Worm (Caenorhabditis elegans) whole organism, young adult: ENCODE measurements around the gene ham-2.

ENCODE experiments used
- B0035.1 ChIP-seq: sonication (generic microtip); optimal IDR thresholded peaks from 2 replicates; lab custom pipeline; 2016; ENCODE audit warnings: missing genetic modification characterization, mild to moderate bottlenecking, missing compliant biosample characterization, missing genotype, missing genetic modification reagents
- B0261.1 ChIP-seq: sonication (generic microtip); optimal IDR thresholded peaks from 2 replicates; lab custom pipeline; 2016; ENCODE audit warnings: mild to moderate bottlenecking, missing genetic modification characterization, moderate library complexity, missing compliant biosample characterization
- D2030.7 ChIP-seq: fragments of 200-800 bp; sonication (Bioruptor generic); IDR thresholded peaks from 2 replicates; pipeline ENCODE4 v1.3.6; 2022; ENCODE audit warnings: missing genetic modification reagents, missing genetic modification characterization, missing compliant biosample characterization
- F10E7.11 ChIP-seq: sonication (generic microtip); optimal IDR thresholded peaks from 2 replicates; lab custom pipeline; 2017; ENCODE audit warnings: mild to moderate bottlenecking, missing genetic modification characterization, moderate library complexity, missing compliant biosample characterization
- F39B2.1 ChIP-seq: fragments of 200-800 bp; sonication (Bioruptor generic); IDR thresholded peaks from 2 replicates; pipeline ENCODE4 v1.3.6; 2022; ENCODE audit warnings: missing genetic modification reagents, missing genetic modification characterization, missing compliant biosample characterization
- F55B11.4 ChIP-seq: sonication (generic microtip); optimal IDR thresholded peaks from 2 replicates; lab custom pipeline; 2016; ENCODE audit warnings: missing compliant biosample characterization, missing genetic modification characterization, borderline replicate concordance; ENCODE audit not compliant: insufficient read depth
- K11D2.4 ChIP-seq: fragments of 200-800 bp; sonication (Bioruptor generic); IDR thresholded peaks from 2 replicates; pipeline ENCODE4 v1.3.6; 2022; ENCODE audit warnings: missing genetic modification reagents, missing genetic modification characterization, missing compliant biosample characterization
- Y79H2A.3 ChIP-seq: fragments of 200-800 bp; sonication (Bioruptor generic); conservative IDR thresholded peaks from 2 replicates; pipeline ENCODE4 v1.3.6; 2022; ENCODE audit warnings: missing genetic modification reagents, missing genetic modification characterization, missing compliant biosample characterization
- bed-1 ChIP-seq: fragments of 200-800 bp; sonication (Bioruptor generic); IDR thresholded peaks from 2 replicates; pipeline ENCODE4 v1.3.6; 2022; ENCODE audit warnings: missing genetic modification reagents, missing genetic modification characterization, missing compliant biosample characterization
- ccch-3 ChIP-seq: fragments of 200-800 bp; sonication (Bioruptor generic); optimal IDR thresholded peaks from 2 replicates; lab custom pipeline; 2018; ENCODE audit warnings: mild to moderate bottlenecking, missing genetic modification characterization, missing compliant biosample characterization
- cebp-1 ChIP-seq, 2 experiments: fragments of 200-800 bp in 1 of 2; sonication (Bioruptor generic) in 1 of 2; sonication (generic microtip) in 1 of 2; IDR thresholded peaks in 1 of 2; optimal IDR thresholded peaks in 1 of 2; 2 replicates each; pipeline versions ENCODE4 v1.3.6 to Lab custom; 2017 to 2022; ENCODE audit warnings: missing compliant biosample characterization in 2 of 2, missing genetic modification characterization in 2 of 2, mild to moderate bottlenecking in 1 of 2, missing genetic modification reagents in 1 of 2, moderate library complexity in 1 of 2
- cebp-2 ChIP-seq: fragments of 200-800 bp; sonication (Bioruptor generic); IDR thresholded peaks from 2 replicates; pipeline ENCODE4 v1.3.6; 2022; ENCODE audit warnings: missing genetic modification characterization, missing compliant biosample characterization
- ceh-27 ChIP-seq: fragments of 200-800 bp; sonication (Bioruptor generic); optimal IDR thresholded peaks from 2 replicates; lab custom pipeline; 2018; ENCODE audit warnings: mild to moderate bottlenecking, missing genetic modification characterization, moderate library complexity, missing compliant biosample characterization
- die-1 ChIP-seq: sonication (generic microtip); optimal IDR thresholded peaks from 2 replicates; lab custom pipeline; 2016; ENCODE audit warnings: missing genotype, mild to moderate bottlenecking, missing genetic modification characterization, missing compliant biosample characterization
- ets-4 ChIP-seq: fragments of 200-800 bp; sonication (Bioruptor generic); optimal IDR thresholded peaks from 2 replicates; lab custom pipeline; 2018; ENCODE audit warnings: mild to moderate bottlenecking, missing genetic modification characterization, missing compliant biosample characterization
- gei-17 ChIP-seq: fragments of 200-800 bp; sonication (Bioruptor generic); optimal IDR thresholded peaks from 2 replicates; lab custom pipeline; 2018; ENCODE audit warnings: mild to moderate bottlenecking, missing genetic modification characterization, missing compliant biosample characterization
- him-1 ChIP-seq: sonication (generic microtip); optimal IDR thresholded peaks from 2 replicates; lab custom pipeline; 2016; ENCODE audit warnings: missing genotype, missing genetic modification reagents, missing genetic modification characterization, missing compliant biosample characterization
- hmg-1.2 ChIP-seq: fragments of 200-800 bp; sonication (Bioruptor generic); IDR thresholded peaks from 2 replicates; pipeline ENCODE4 v1.3.6; 2022; ENCODE audit warnings: missing genetic modification reagents, missing genetic modification characterization, missing compliant biosample characterization
- hmg-20 ChIP-seq: fragments of 200-800 bp; sonication (Bioruptor generic); IDR thresholded peaks from 2 replicates; pipeline ENCODE4 v1.3.6; 2022; ENCODE audit warnings: missing genetic modification reagents, missing genetic modification characterization, missing compliant biosample characterization
- lag-1 ChIP-seq: fragments of 200-800 bp; sonication (Bioruptor generic); IDR thresholded peaks from 2 replicates; pipeline ENCODE4 v1.3.6; 2022; ENCODE audit warnings: missing genetic modification reagents, missing genetic modification characterization, missing compliant biosample characterization
- let-526 ChIP-seq: fragments of 200-800 bp; sonication (Bioruptor generic); IDR thresholded peaks from 2 replicates; pipeline ENCODE4 v1.3.6; 2022; ENCODE audit warnings: missing genetic modification reagents, missing genetic modification characterization, missing compliant biosample characterization
- let-607 ChIP-seq, 2 experiments: fragments of 200-800 bp in 1 of 2; sonication (Bioruptor generic) in 1 of 2; sonication (generic microtip) in 1 of 2; optimal IDR thresholded peaks; 2 replicates each; lab custom pipeline; 2016 to 2018; ENCODE audit warnings: mild to moderate bottlenecking in 2 of 2, missing compliant biosample characterization in 2 of 2, missing genetic modification characterization in 2 of 2, moderate library complexity in 2 of 2, missing genotype in 1 of 2
- lin-35 ChIP-seq, 3 experiments: fragments of 150-350 bp in 2 of 3; sonication (generic microtip) in 1 of 3; optimal IDR thresholded peaks; 2 replicates each; lab custom pipeline; 2014 to 2018; ENCODE audit warnings: missing biosample characterization in 3 of 3, missing genetic modification characterization in 3 of 3, missing genetic modification reagents in 3 of 3
- lir-1 ChIP-seq: fragments of 200-800 bp; sonication (Bioruptor generic); conservative IDR thresholded peaks from 2 replicates; pipeline ENCODE4 v1.3.6; 2022; ENCODE audit warnings: missing genetic modification reagents, missing genetic modification characterization, missing compliant biosample characterization
- madf-10 ChIP-seq: sonication (generic microtip); optimal IDR thresholded peaks from 2 replicates; lab custom pipeline; 2016; ENCODE audit warnings: mild to moderate bottlenecking, missing genetic modification characterization, missing compliant biosample characterization
- madf-3 ChIP-seq: fragments of 200-800 bp; sonication (Bioruptor generic); IDR thresholded peaks from 2 replicates; pipeline ENCODE4 v1.3.6; 2022; ENCODE audit warnings: missing genetic modification reagents, missing genetic modification characterization, missing compliant biosample characterization
- madf-6 ChIP-seq: fragments of 200-800 bp; sonication (Bioruptor generic); IDR thresholded peaks from 2 replicates; pipeline ENCODE4 v1.3.6; 2022; ENCODE audit warnings: missing genetic modification reagents, missing genetic modification characterization, missing compliant biosample characterization
- madf-8 ChIP-seq: fragments of 200-800 bp; sonication (Bioruptor generic); conservative IDR thresholded peaks from 2 replicates; pipeline ENCODE4 v1.3.6; 2022; ENCODE audit warnings: missing genetic modification reagents, missing genetic modification characterization, missing compliant biosample characterization
- mel-28 ChIP-seq: sonication (generic microtip); optimal IDR thresholded peaks from 2 replicates; lab custom pipeline; 2016; ENCODE audit warnings: borderline replicate concordance, mild to moderate bottlenecking, missing genetic modification characterization, missing compliant biosample characterization
- mes-4 ChIP-seq: sonication (generic microtip); optimal IDR thresholded peaks from 2 replicates; lab custom pipeline; 2016; ENCODE audit warnings: missing genotype, missing genetic modification characterization, missing compliant biosample characterization
- nfya-2 ChIP-seq: fragments of 200-800 bp; sonication (Bioruptor generic); IDR thresholded peaks from 2 replicates; pipeline ENCODE4 v1.3.6; 2022; ENCODE audit warnings: missing genetic modification reagents, missing genetic modification characterization, missing compliant biosample characterization
- nfyb-1 ChIP-seq: fragments of 200-800 bp; sonication (Bioruptor generic); IDR thresholded peaks from 2 replicates; pipeline ENCODE4 v1.3.6; 2022; ENCODE audit warnings: missing genetic modification reagents, missing genetic modification characterization, missing compliant biosample characterization
- nhr-90 ChIP-seq: sonication (generic microtip); optimal IDR thresholded peaks from 2 replicates; lab custom pipeline; 2016; ENCODE audit warnings: missing genotype, mild to moderate bottlenecking, missing genetic modification characterization, missing compliant biosample characterization
- pha-4 ChIP-seq: fragments of 150-350 bp; sonication (generic microtip); optimal IDR thresholded peaks from 2 replicates; lab custom pipeline; 2014; ENCODE audit warnings: missing biosample characterization, missing genetic modification reagents, missing genetic modification characterization
- rec-8 ChIP-seq, 2 experiments: sonication (generic microtip); optimal IDR thresholded peaks; 2 replicates each; lab custom pipeline; 2016; ENCODE audit warnings: mild to moderate bottlenecking in 2 of 2, missing genetic modification characterization in 2 of 2, missing genetic modification reagents in 2 of 2, missing genotype in 2 of 2, missing biosample characterization in 1 of 2, missing compliant biosample characterization in 1 of 2, moderate library complexity in 1 of 2
- sdz-38 ChIP-seq: sonication (generic microtip); optimal IDR thresholded peaks from 2 replicates; lab custom pipeline; 2016; ENCODE audit warnings: missing genotype, missing genetic modification characterization, missing compliant biosample characterization
- snpc-3.4 ChIP-seq: sonication (generic microtip); optimal IDR thresholded peaks from 2 replicates; lab custom pipeline; 2017; ENCODE audit warnings: missing genetic modification characterization, mild to moderate bottlenecking, missing compliant biosample characterization, antibody characterized with exemption, moderate library complexity, missing genotype, missing genetic modification reagents
- tlf-1 ChIP-seq: fragments of 200-800 bp; sonication (Bioruptor generic); optimal IDR thresholded peaks from 2 replicates; lab custom pipeline; 2018; ENCODE audit warnings: mild to moderate bottlenecking, missing genetic modification characterization, missing compliant biosample characterization
- xnd-1 ChIP-seq: sonication (generic microtip); optimal IDR thresholded peaks from 2 replicates; lab custom pipeline; 2016; ENCODE audit warnings: missing genotype, missing genetic modification reagents, missing genetic modification characterization, missing compliant biosample characterization
- ztf-22 ChIP-seq: fragments of 200-800 bp; sonication (Bioruptor generic); optimal IDR thresholded peaks from 2 replicates; lab custom pipeline; 2018; ENCODE audit warnings: mild to moderate bottlenecking, missing genetic modification characterization, moderate library complexity, missing compliant biosample characterization
- ztf-25 ChIP-seq: fragments of 200-800 bp; sonication (Bioruptor generic); IDR thresholded peaks from 2 replicates; pipeline ENCODE4 v1.3.6; 2022; ENCODE audit warnings: missing genetic modification reagents, missing genetic modification characterization, missing compliant biosample characterization
- ztf-28 ChIP-seq: fragments of 200-800 bp; sonication (Bioruptor generic); IDR thresholded peaks from 2 replicates; pipeline ENCODE4 v1.3.6; 2022; ENCODE audit warnings: missing genetic modification reagents, missing genetic modification characterization, missing compliant biosample characterization

ham-2 gene

ce11 chrX:4521837-4522816 lies 32.4 kb upstream of the ham-2 start, which contains the start of gene C07A12.7 (continued):
- TF ChIP-seq snpc-3.4 (tag; lab: Kevin White, UChicago) (no peak), hmg-1.2 (peak; percentile 83), nfyb-1 (no peak), ztf-28 (no peak), nfya-2 (no peak), let-526 (GFP tag; lab: Robert Waterston, UW) (no peak)

DNA sequence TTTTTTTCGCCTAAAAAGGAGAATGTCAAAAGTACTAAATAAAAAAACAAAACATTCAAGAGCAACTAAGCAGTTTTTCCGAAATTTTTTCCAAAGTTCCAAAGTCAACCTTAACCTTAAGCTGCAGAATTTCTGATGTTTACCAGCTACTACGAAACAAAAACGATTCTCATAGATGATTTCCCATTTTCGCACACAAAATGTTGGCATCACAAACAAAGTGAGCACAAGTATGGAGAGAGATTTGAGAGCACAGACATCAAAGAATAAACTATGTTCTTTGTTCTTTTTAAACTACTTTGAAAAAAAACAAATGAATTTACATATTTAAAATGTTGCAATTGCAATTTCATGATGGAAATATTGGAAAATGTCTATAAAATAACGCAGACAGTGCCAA lies 31.2 kb upstream of the ham-2 start:
- TF ChIP-seq madf-3 (GFP tag; lab: Robert Waterston, UW) (no peak), cebp-1 (GFP tag; IDR thresholded peaks at IDR 0.05; lab: Robert Waterston, UW) (no peak), cebp-1 (tag; optimal IDR thresholded peaks at IDR 0.05; lab: Kevin White, UChicago) (no peak), lir-1 (no peak), madf-10 (tag; lab: Kevin White, UChicago) (no peak), B0035.1 (tag; lab: Kevin White, UChicago) (no peak), tlf-1 (no peak), ets-4 (no peak), sdz-38 (tag; lab: Kevin White, UChicago) (no peak), B0261.1 (tag; lab: Kevin White, UChicago) (no peak), rec-8 (tag; optimal IDR thresholded peaks at IDR 0.05; lab: Kevin White, UChicago) (no peak), F55B11.4 (tag; lab: Kevin White, UChicago) (no peak), xnd-1 (tag; lab: Kevin White, UChicago) (no peak), mes-4 (no peak), snpc-3.4 (tag; lab: Kevin White, UChicago) (no peak)

- no peak for TF ChIP-seq snpc-3.4 (tag; lab: Kevin White, UChicago)
- no peak for TF ChIP-seq madf-8 (GFP tag; lab: Robert Waterston, UW)
- TF ChIP-seq K11D2.4, result peak; percentile 74
- TF ChIP-seq gei-17 (GFP tag; lab: Kevin White, UChicago), result peak; percentile 41
- no peak for TF ChIP-seq B0035.1 (tag; lab: Kevin White, UChicago)
- peak; percentile 86 for TF ChIP-seq ceh-27
- no peak for TF ChIP-seq pha-4 (tag; lab: Kevin White, UChicago)
- TF ChIP-seq hmg-20, result no peak
- no peak for TF ChIP-seq die-1
- no peak for TF ChIP-seq rec-8 (tag; optimal IDR thresholded peaks at IDR 0.05; lab: Kevin White, UChicago)
- no peak for TF ChIP-seq ztf-25 (GFP tag; lab: Robert Waterston, UW)
- TF ChIP-seq F39B2.1 (GFP tag; lab: Robert Waterston, UW), result no peak
- TF ChIP-seq mel-28, result no peak
- TF ChIP-seq bed-1, result no peak
- TF ChIP-seq lag-1 (GFP tag; lab: Robert Waterston, UW), result no peak
- TF ChIP-seq ztf-28, result no peak
- TF ChIP-seq madf-6 (GFP tag; lab: Robert Waterston, UW), result no peak
- TF ChIP-seq D2030.7 (GFP tag; lab: Robert Waterston, UW), result 0 out of 2 replicates have a peak, but pooled peaks have one; percentile 18
- no peak for TF ChIP-seq him-1
- TF ChIP-seq cebp-2 (GFP tag; lab: Robert Waterston, UW), result no peak
- no peak for TF ChIP-seq nhr-90 (tag; lab: Kevin White, UChicago)
- TF ChIP-seq let-607 (tag; optimal IDR thresholded peaks at IDR 0.05; lab: Kevin White, UChicago), result peak; percentile 96 to 98
- no peak for TF ChIP-seq F10E7.11 (tag; lab: Kevin White, UChicago)
- no peak for TF ChIP-seq Y79H2A.3 (GFP tag; lab: Robert Waterston, UW)
- TF ChIP-seq ztf-22 (GFP tag; lab: Kevin White, UChicago), result no peak
- peak in 1 of 3 experiments; percentile 44 for TF ChIP-seq lin-35 (GFP tag; optimal IDR thresholded peaks at IDR 0.05; lab: Kevin White, UChicago)
- no peak for TF ChIP-seq ccch-3 (GFP tag; lab: Kevin White, UChicago)
- TF ChIP-seq let-526 (GFP tag; lab: Robert Waterston, UW), result no peak
Measured at ce11 chrX:4523887-4524350, 30.6 kb upstream of the ham-2 start, which contains the start of gene pdi-2. pdi-2 (plus strand) TSS chrX:4524155.
